Worm (Caenorhabditis elegans) whole organism, early embryonic: ENCODE measurements around the gene str-99.

ENCODE experiments used
- B0310.2 ChIP-seq: sonication (generic microtip); optimal IDR thresholded peaks from 2 replicates; lab custom pipeline; 2016; ENCODE audit warnings: mild to moderate bottlenecking, missing genetic modification characterization, missing compliant biosample characterization
- F13C5.2 ChIP-seq: sonication (generic microtip); optimal IDR thresholded peaks from 2 replicates; lab custom pipeline; 2017; ENCODE audit warnings: mild to moderate bottlenecking, missing genetic modification characterization, inconsistent platforms, missing compliant biosample characterization
- aly-1 ChIP-seq: sonication (generic microtip); optimal IDR thresholded peaks from 2 replicates; lab custom pipeline; 2016; ENCODE audit warnings: missing genetic modification characterization, missing compliant biosample characterization
- ama-1 ChIP-seq: fragments of 150-350 bp; optimal IDR thresholded peaks from 2 replicates; lab custom pipeline; 2014
- ceh-13 ChIP-seq: fragments of 200-800 bp; sonication (Bioruptor generic); optimal IDR thresholded peaks from 2 replicates; lab custom pipeline; 2018; ENCODE audit warnings: mild to moderate bottlenecking, missing genetic modification characterization, missing compliant biosample characterization
- ceh-36 ChIP-seq: sonication (generic microtip); optimal IDR thresholded peaks from 2 replicates; lab custom pipeline; 2016; ENCODE audit warnings: missing genetic modification characterization, inconsistent platforms, missing compliant biosample characterization
- ets-7 ChIP-seq: sonication (generic microtip); optimal IDR thresholded peaks from 2 replicates; lab custom pipeline; 2016; ENCODE audit warnings: missing genotype, missing genetic modification characterization, missing compliant biosample characterization
- flt-1 ChIP-seq: fragments of 200-800 bp; sonication (Bioruptor generic); IDR thresholded peaks from 2 replicates; pipeline ENCODE4 v1.3.6; 2022; ENCODE audit warnings: missing genetic modification characterization, missing compliant biosample characterization
- hmbx-1 ChIP-seq: sonication (generic microtip); optimal IDR thresholded peaks from 2 replicates; lab custom pipeline; 2016; ENCODE audit warnings: mild to moderate bottlenecking, missing genetic modification characterization, missing compliant biosample characterization
- hmg-4 ChIP-seq: fragments of 200-800 bp; sonication (Bioruptor generic); optimal IDR thresholded peaks from 2 replicates; lab custom pipeline; 2018; ENCODE audit warnings: mild to moderate bottlenecking, missing genetic modification characterization, missing compliant biosample characterization
- hnd-1 ChIP-seq: sonication (generic microtip); optimal IDR thresholded peaks from 2 replicates; lab custom pipeline; 2016; ENCODE audit warnings: missing genetic modification characterization, missing compliant biosample characterization
- pes-1 ChIP-seq: fragments of 200-800 bp; sonication (Bioruptor generic); IDR thresholded peaks from 2 replicates; pipeline ENCODE4 v1.3.6; 2022; ENCODE audit warnings: missing genetic modification reagents, missing genetic modification characterization, missing compliant biosample characterization
- scrt-1 ChIP-seq: fragments of 200-800 bp; sonication (Bioruptor generic); IDR thresholded peaks from 2 replicates; pipeline ENCODE4 v1.3.6; 2022; ENCODE audit warnings: missing genetic modification characterization, missing compliant biosample characterization
- sea-1 ChIP-seq: fragments of 200-800 bp; sonication (Bioruptor generic); conservative IDR thresholded peaks from 2 replicates; pipeline ENCODE4 v1.3.6; 2022; ENCODE audit warnings: missing genetic modification characterization, missing compliant biosample characterization
- tbx-11 ChIP-seq: fragments of 200-800 bp; sonication (Bioruptor generic); IDR thresholded peaks from 2 replicates; pipeline ENCODE4 v1.3.6; 2022; ENCODE audit warnings: missing genetic modification characterization, missing compliant biosample characterization
- tbx-37 ChIP-seq: fragments of 200-800 bp; sonication (Bioruptor generic); conservative IDR thresholded peaks from 2 replicates; pipeline ENCODE4 v1.3.6; 2022; ENCODE audit warnings: missing genetic modification reagents, missing genetic modification characterization, missing compliant biosample characterization
- tra-4 ChIP-seq: sonication (generic microtip); optimal IDR thresholded peaks from 2 replicates; lab custom pipeline; 2017; ENCODE audit warnings: missing genetic modification characterization, missing compliant biosample characterization

The str-99 gene

DNA sequence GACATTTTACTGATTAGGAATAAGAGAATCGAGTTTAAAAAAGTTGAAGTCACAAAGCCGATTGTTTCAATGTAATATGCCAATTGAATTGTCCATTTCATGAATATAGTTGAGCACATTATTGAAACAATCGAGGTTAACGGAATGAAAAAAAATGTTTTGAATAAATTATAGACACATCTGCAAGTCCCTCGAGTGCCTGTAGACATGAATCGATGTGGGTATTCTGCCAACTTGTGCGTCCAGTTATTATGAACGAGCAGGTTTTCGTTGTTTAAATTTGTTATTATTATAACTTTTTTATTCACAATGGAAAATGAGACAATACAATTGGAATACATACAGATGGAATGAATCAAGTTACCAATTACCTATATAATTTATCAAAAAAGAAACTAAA lies at the start of gene str-99:
Gene str-99, minus strand, starts transcription at position 101 of the 400 bp plus-strand sequence.
- TF ChIP-seq hnd-1 (tag; lab: Kevin White, UChicago) (no peak), ama-1 (lab: Kevin White, UChicago) (no peak), tbx-37 (GFP tag; lab: Robert Waterston, UW) (no peak), flt-1 (GFP tag; lab: Robert Waterston, UW) (no peak), scrt-1 (GFP tag; lab: Robert Waterston, UW) (no peak), hmg-4 (GFP tag; lab: Kevin White, UChicago) (no peak)

DNA sequence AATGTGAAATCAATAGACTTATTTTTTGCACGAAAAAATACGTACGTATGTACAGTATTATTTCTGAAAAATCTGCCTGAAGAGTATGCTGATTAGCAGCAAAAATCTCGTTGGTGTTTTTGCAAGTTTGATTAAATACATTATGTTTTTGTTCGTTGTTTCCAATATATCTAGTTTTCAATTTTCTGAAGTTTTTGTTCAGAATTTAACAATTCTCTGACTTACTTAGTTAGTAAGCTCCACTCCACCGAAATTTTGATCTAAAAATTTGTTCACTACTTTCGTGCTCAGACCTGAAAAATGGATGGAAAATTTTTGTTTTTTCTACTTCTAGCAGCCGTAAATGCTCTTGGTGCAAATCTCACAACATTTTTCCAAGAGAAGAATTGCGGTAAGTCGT lies 46.6 kb upstream of the str-99 start, which contains the start of gene irld-26:
Gene irld-26, plus strand, starts transcription at position 301 of the 400 bp plus-strand sequence.
- TF ChIP-seq ceh-13 (GFP tag; lab: Kevin White, UChicago) (no peak), scrt-1 (GFP tag; lab: Robert Waterston, UW) (no peak), hmg-4 (GFP tag; lab: Kevin White, UChicago) (no peak), tbx-37 (GFP tag; lab: Robert Waterston, UW) (no peak)

DNA sequence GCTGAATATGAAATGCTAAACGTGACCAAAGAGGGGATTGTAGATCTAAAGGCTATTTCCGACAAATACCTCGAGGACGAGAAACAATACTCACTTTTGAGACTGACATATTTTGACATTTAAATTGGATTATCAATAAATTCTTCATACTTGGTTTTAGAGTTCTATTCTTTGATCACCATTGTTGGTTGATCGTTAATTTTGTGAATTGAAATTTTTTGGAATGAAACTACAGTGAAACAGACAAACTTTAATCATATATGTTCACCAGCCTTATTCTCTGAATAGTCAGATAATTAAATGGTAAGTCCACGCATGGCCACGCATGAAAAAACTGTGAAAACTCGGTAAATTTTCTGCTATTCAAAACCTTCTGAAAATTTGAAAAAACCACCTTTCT lies 44.3 kb upstream of the str-99 start, which contains the start of gene F11A5.18:
Gene F11A5.18, plus strand, starts transcription at position 301 of the 400 bp plus-strand sequence.
- TF ChIP-seq F13C5.2 (tag; lab: Kevin White, UChicago) (no peak), hmg-4 (GFP tag; lab: Kevin White, UChicago) (no peak)

DNA sequence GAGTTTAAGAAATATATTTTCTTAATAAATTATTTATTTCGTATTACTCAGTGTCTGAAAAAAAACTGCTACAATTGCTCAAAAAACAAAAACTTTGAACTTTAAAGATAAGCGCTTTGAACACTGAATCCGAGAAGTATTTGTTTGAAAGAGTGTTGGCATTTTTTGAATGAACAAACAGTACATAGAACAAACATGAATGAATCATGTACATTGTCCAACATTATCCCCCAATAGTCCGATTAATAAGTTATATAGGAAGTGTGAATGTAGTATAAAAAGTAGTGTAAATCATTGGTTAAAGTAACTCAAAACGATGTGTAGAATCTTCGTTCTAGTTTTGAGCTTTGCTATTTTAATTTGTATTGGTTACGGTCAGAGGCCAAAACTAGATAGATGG lies 43.4 kb upstream of the str-99 start, which contains the start of gene F11A5.17:
Gene F11A5.17, plus strand, starts transcription at position 301 of the 400 bp plus-strand sequence.
- TF ChIP-seq tra-4: no peak
- no peak for TF ChIP-seq hnd-1 (tag; lab: Kevin White, UChicago)
- no peak for TF ChIP-seq ama-1 (lab: Kevin White, UChicago)
- no peak for TF ChIP-seq B0310.2 (tag; lab: Kevin White, UChicago)
- no peak for TF ChIP-seq tbx-11 (GFP tag; lab: Robert Waterston, UW)
- no peak for TF ChIP-seq hmg-4 (GFP tag; lab: Kevin White, UChicago)
- TF ChIP-seq pes-1 (GFP tag; lab: Robert Waterston, UW): no peak
- TF ChIP-seq scrt-1 (GFP tag; lab: Robert Waterston, UW): no peak

DNA sequence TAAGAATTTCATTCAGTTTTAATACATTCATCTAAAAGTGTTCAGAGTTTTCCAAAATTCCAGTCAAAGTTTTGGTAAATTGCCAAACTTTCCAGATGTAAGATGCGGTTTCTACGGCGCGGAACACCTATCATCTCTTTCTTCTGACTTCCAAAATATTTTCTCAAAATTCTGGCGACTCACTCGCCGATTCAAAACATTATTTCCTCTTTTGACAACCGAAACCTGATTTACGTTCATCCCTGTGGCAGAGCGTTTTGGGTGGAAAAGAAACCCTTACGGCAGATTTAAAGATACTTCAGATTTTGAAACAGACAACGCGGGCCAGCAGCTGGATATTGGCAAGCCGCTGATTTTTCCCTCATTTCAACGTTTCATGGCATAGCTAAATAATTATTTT lies 39.7 kb upstream of the str-99 start, which contains the start of gene F11A5.5:
Gene F11A5.5, plus strand, starts transcription at position 301 of the 400 bp plus-strand sequence.
- TF ChIP-seq ama-1 (lab: Kevin White, UChicago): no peak

DNA sequence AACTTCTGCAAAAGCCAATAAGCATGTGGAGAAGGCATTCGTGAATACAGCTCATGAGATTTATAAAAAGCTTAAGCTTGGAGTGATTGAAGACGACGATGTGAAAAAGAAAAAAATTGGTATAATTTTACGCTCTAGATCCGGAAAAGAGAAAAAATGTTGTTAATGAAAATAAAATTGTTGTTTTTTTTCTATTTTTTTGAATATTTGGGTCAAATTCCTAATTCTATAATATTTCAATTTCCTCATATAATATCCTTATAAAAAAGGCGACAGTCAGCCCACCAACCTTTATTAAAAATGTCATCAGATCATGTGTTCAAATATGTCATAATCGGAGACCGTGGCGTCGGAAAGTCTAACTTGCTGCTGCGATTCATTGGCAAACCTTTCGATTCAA lies 37.1 kb upstream of the str-99 start, which contains the start of gene rabr-3:
Gene rabr-3, plus strand, starts transcription at position 301 of the 400 bp plus-strand sequence.
- no peak for TF ChIP-seq hnd-1 (tag; lab: Kevin White, UChicago)
- no peak for TF ChIP-seq sea-1 (GFP tag; lab: Robert Waterston, UW)
- TF ChIP-seq flt-1 (GFP tag; lab: Robert Waterston, UW): no peak
- TF ChIP-seq ets-7 (tag; lab: Kevin White, UChicago): no peak
- no peak for TF ChIP-seq pes-1 (GFP tag; lab: Robert Waterston, UW)
- TF ChIP-seq hmg-4 (GFP tag; lab: Kevin White, UChicago): no peak
- TF ChIP-seq tbx-37 (GFP tag; lab: Robert Waterston, UW): no peak
- no peak for TF ChIP-seq aly-1 (tag; lab: Kevin White, UChicago)
- no peak for TF ChIP-seq ama-1 (lab: Kevin White, UChicago)
- TF ChIP-seq ceh-13 (GFP tag; lab: Kevin White, UChicago): no peak
- TF ChIP-seq tbx-11 (GFP tag; lab: Robert Waterston, UW): no peak
- no peak for TF ChIP-seq ceh-36 (tag; lab: Kevin White, UChicago)
- no peak for TF ChIP-seq F13C5.2 (tag; lab: Kevin White, UChicago)
- TF ChIP-seq hmbx-1 (tag; lab: Kevin White, UChicago): no peak
- no peak for TF ChIP-seq tra-4
- TF ChIP-seq scrt-1 (GFP tag; lab: Robert Waterston, UW): no peak
- TF ChIP-seq B0310.2 (tag; lab: Kevin White, UChicago): no peak

DNA sequence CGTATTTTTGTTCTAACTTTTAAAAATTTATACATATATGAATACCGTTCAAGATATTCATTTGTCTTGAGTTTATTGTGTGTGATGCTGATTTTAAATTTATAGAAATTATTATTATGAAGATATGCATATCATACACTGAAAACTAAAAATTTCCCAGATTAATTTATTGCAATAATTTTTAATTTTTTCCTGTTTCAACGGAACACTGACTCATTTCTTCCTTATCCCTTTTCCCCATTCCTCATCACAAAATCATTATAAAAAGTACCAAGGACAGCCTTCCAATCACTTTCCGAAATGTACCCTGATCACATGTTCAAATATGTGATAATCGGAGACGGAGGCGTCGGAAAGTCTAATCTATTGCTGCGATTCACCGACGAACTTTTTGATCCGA lies 36.3 kb upstream of the str-99 start, which contains the start of gene rabr-4:
Gene rabr-4, plus strand, starts transcription at position 301 of the 400 bp plus-strand sequence.
- TF ChIP-seq hmg-4 (GFP tag; lab: Kevin White, UChicago): no peak
- no peak for TF ChIP-seq scrt-1 (GFP tag; lab: Robert Waterston, UW)
- no peak for TF ChIP-seq tbx-11 (GFP tag; lab: Robert Waterston, UW)
- TF ChIP-seq F13C5.2 (tag; lab: Kevin White, UChicago): no peak
- TF ChIP-seq tra-4: no peak
- TF ChIP-seq hmbx-1 (tag; lab: Kevin White, UChicago): no peak
- no peak for TF ChIP-seq flt-1 (GFP tag; lab: Robert Waterston, UW)
- no peak for TF ChIP-seq aly-1 (tag; lab: Kevin White, UChicago)
- TF ChIP-seq ama-1 (lab: Kevin White, UChicago): no peak
- no peak for TF ChIP-seq sea-1 (GFP tag; lab: Robert Waterston, UW)
- TF ChIP-seq ceh-13 (GFP tag; lab: Kevin White, UChicago): no peak

DNA sequence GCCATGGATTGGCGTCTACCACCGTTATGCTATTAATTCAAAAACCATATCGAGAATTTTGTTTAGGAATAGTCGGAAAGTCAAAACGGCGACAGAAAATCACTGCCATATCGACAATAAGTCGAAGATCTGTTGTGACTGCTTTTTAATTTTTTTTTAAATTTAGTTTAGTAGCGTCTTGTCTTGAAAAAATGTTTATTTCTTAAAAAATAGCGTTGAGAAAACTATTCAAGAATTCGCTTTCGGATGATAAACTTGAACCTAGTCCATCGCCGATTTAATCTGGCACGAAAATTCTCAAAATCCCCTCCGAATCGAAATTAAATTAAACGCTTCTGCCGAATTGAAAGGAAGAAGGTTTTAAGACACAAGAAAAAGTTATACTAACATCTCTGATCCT lies 33.8 kb upstream of the str-99 start, which contains the start of gene srh-279:
Gene srh-279, plus strand, starts transcription at position 301 of the 400 bp plus-strand sequence.
- TF ChIP-seq pes-1 (GFP tag; lab: Robert Waterston, UW) (no peak), aly-1 (tag; lab: Kevin White, UChicago) (no peak), flt-1 (GFP tag; lab: Robert Waterston, UW) (no peak), F13C5.2 (tag; lab: Kevin White, UChicago) (no peak)
